Worm (Caenorhabditis elegans) whole organism, mixed stage, embryonic: ENCODE results near the gene D2096.5.
A peak's percentile ranks its signal among the peaks of the same experiment; 100 is the strongest.

Experiments
- M03D4.4 ChIP-seq: sonication (generic microtip); optimal IDR thresholded peaks from 2 replicates; lab custom pipeline; 2017; ENCODE audit warnings: mild to moderate bottlenecking, missing genetic modification characterization, missing compliant biosample characterization
- bed-3 ChIP-seq: fragments of 200-800 bp; sonication (Bioruptor generic); optimal IDR thresholded peaks from 3 replicates; lab custom pipeline; 2018; ENCODE audit warnings: mild to moderate bottlenecking, missing genetic modification characterization, moderate library complexity, missing compliant biosample characterization
- blmp-1 ChIP-seq: fragments of 150-350 bp; optimal IDR thresholded peaks from 2 replicates; lab custom pipeline; 2014; ENCODE audit warnings: missing biosample characterization, missing genetic modification characterization
- ceh-39 ChIP-seq: fragments of 150-350 bp; optimal IDR thresholded peaks from 2 replicates; lab custom pipeline; 2014; ENCODE audit warnings: missing biosample characterization, missing genetic modification characterization
- ceh-43 ChIP-seq: fragments of 200-800 bp; sonication (Bioruptor generic); optimal IDR thresholded peaks from 2 replicates; lab custom pipeline; 2018; ENCODE audit warnings: mild to moderate bottlenecking, missing genetic modification characterization, moderate library complexity, missing compliant biosample characterization
- ceh-83 ChIP-seq: fragments of 200-800 bp; sonication (Bioruptor generic); optimal IDR thresholded peaks from 2 replicates; lab custom pipeline; 2018; ENCODE audit warnings: mild to moderate bottlenecking, missing genetic modification characterization, missing compliant biosample characterization
- ces-1 ChIP-seq: fragments of 150-350 bp; optimal IDR thresholded peaks from 2 replicates; lab custom pipeline; 2014; ENCODE audit warnings: missing biosample characterization, missing genetic modification reagents, missing genetic modification characterization
- cnd-1 ChIP-seq: fragments of 200-800 bp; sonication (Bioruptor generic); optimal IDR thresholded peaks from 2 replicates; lab custom pipeline; 2018; ENCODE audit warnings: mild to moderate bottlenecking, missing genetic modification characterization, missing compliant biosample characterization
- drap-1 ChIP-seq: fragments of 200-800 bp; sonication (Bioruptor generic); optimal IDR thresholded peaks from 3 replicates; lab custom pipeline; 2018; ENCODE audit warnings: mild to moderate bottlenecking, missing genetic modification characterization, missing compliant biosample characterization
- elt-1 ChIP-seq: sonication (generic microtip); optimal IDR thresholded peaks from 2 replicates; lab custom pipeline; 2017; ENCODE audit warnings: missing genetic modification characterization, mild to moderate bottlenecking, missing compliant biosample characterization, antibody characterized with exemption, moderate library complexity, borderline replicate concordance; ENCODE audit not compliant: insufficient read depth
- elt-3 ChIP-seq: fragments of 150-350 bp; optimal IDR thresholded peaks from 2 replicates; lab custom pipeline; 2014; ENCODE audit warnings: missing biosample characterization, missing genetic modification characterization
- flh-1 ChIP-seq: fragments of 200-800 bp; sonication (Bioruptor generic); optimal IDR thresholded peaks from 2 replicates; lab custom pipeline; 2018; ENCODE audit warnings: mild to moderate bottlenecking, missing genetic modification characterization, moderate library complexity, missing compliant biosample characterization
- ham-2 ChIP-seq: fragments of 200-800 bp; sonication (Bioruptor generic); optimal IDR thresholded peaks from 2 replicates; lab custom pipeline; 2018; ENCODE audit warnings: mild to moderate bottlenecking, missing genetic modification characterization, missing compliant biosample characterization
- hlh-1 ChIP-seq: fragments of 150-350 bp; optimal IDR thresholded peaks from 2 replicates; lab custom pipeline; 2014; ENCODE audit warnings: missing biosample characterization, missing genetic modification reagents, missing genetic modification characterization
- lin-13 ChIP-seq: fragments of 150-350 bp; optimal IDR thresholded peaks from 2 replicates; lab custom pipeline; 2014; ENCODE audit warnings: missing biosample characterization, missing genetic modification characterization
- lin-32 ChIP-seq: fragments of 200-800 bp; sonication (Bioruptor generic); optimal IDR thresholded peaks from 2 replicates; lab custom pipeline; 2018; ENCODE audit warnings: mild to moderate bottlenecking, missing genetic modification characterization, missing compliant biosample characterization
- lsy-2 ChIP-seq: fragments of 150-350 bp; optimal IDR thresholded peaks from 2 replicates; lab custom pipeline; 2014; ENCODE audit warnings: missing biosample characterization, missing genetic modification characterization
- mab-5 ChIP-seq: fragments of 150-350 bp; optimal IDR thresholded peaks from 2 replicates; lab custom pipeline; 2014; ENCODE audit warnings: missing biosample characterization, missing genetic modification characterization
- mep-1 ChIP-seq: fragments of 150-350 bp; optimal IDR thresholded peaks from 2 replicates; lab custom pipeline; 2017; ENCODE audit warnings: missing biosample characterization, missing genetic modification reagents, missing genetic modification characterization, inconsistent platforms
- mls-2 ChIP-seq: sonication (generic microtip); optimal IDR thresholded peaks from 2 replicates; lab custom pipeline; 2016; ENCODE audit warnings: mild to moderate bottlenecking, missing genetic modification characterization, moderate library complexity, missing compliant biosample characterization
- nhr-12 ChIP-seq: fragments of 150-350 bp; optimal IDR thresholded peaks from 2 replicates; lab custom pipeline; 2014; ENCODE audit warnings: missing biosample characterization, missing genetic modification characterization
- nhr-2 ChIP-seq: fragments of 150-350 bp; optimal IDR thresholded peaks from 2 replicates; lab custom pipeline; 2014; ENCODE audit warnings: missing biosample characterization, missing genetic modification characterization
- nhr-237 ChIP-seq: fragments of 150-350 bp; optimal IDR thresholded peaks from 2 replicates; lab custom pipeline; 2014; ENCODE audit warnings: missing biosample characterization, missing genetic modification characterization
- nhr-28 ChIP-seq: fragments of 150-350 bp; optimal IDR thresholded peaks from 2 replicates; lab custom pipeline; 2014; ENCODE audit warnings: missing biosample characterization, missing genetic modification characterization
- nhr-76 ChIP-seq: sonication (generic microtip); optimal IDR thresholded peaks from 2 replicates; lab custom pipeline; 2017; ENCODE audit warnings: missing biosample characterization, missing genetic modification characterization
- pha-4 ChIP-seq: fragments of 150-350 bp; optimal IDR thresholded peaks from 2 replicates; lab custom pipeline; 2018; ENCODE audit warnings: missing biosample characterization, missing genetic modification reagents, missing genetic modification characterization
- sem-2 ChIP-seq: fragments of 200-800 bp; sonication (Bioruptor generic); optimal IDR thresholded peaks from 2 replicates; lab custom pipeline; 2018; ENCODE audit warnings: mild to moderate bottlenecking, missing genetic modification characterization, missing compliant biosample characterization
- snpc-4 ChIP-seq: fragments of 150-350 bp; optimal IDR thresholded peaks from 2 replicates; lab custom pipeline; 2014; ENCODE audit warnings: missing biosample characterization, missing genetic modification characterization
- sptf-1 ChIP-seq: sonication (generic microtip); optimal IDR thresholded peaks from 2 replicates; lab custom pipeline; 2017; ENCODE audit warnings: mild to moderate bottlenecking, missing genetic modification characterization, moderate library complexity, missing compliant biosample characterization
- tbx-8 ChIP-seq: fragments of 200-800 bp; sonication (Bioruptor generic); optimal IDR thresholded peaks from 2 replicates; lab custom pipeline; 2018; ENCODE audit warnings: mild to moderate bottlenecking, missing genetic modification characterization, moderate library complexity, missing compliant biosample characterization
- unc-120 ChIP-seq: sonication (generic microtip); optimal IDR thresholded peaks from 2 replicates; lab custom pipeline; 2017; ENCODE audit warnings: missing genetic modification characterization, missing compliant biosample characterization; ENCODE audit not compliant: poor library complexity, severe bottlenecking
- unc-39 ChIP-seq: fragments of 150-350 bp; optimal IDR thresholded peaks from 2 replicates; lab custom pipeline; 2014; ENCODE audit warnings: missing biosample characterization, missing genetic modification characterization
- unc-62 ChIP-seq: fragments of 150-350 bp; optimal IDR thresholded peaks from 2 replicates; lab custom pipeline; 2014; ENCODE audit warnings: missing biosample characterization, missing genetic modification reagents, missing genetic modification characterization
- zip-8 ChIP-seq: fragments of 150-350 bp; optimal IDR thresholded peaks from 2 replicates; lab custom pipeline; 2014; ENCODE audit warnings: missing biosample characterization, missing genetic modification characterization
- ztf-11 ChIP-seq: fragments of 150-350 bp; optimal IDR thresholded peaks from 2 replicates; lab custom pipeline; 2014; ENCODE audit warnings: missing biosample characterization, missing genetic modification characterization

Gene D2096.5

ce11 chrIV:8377501-8377900, 17.9 kb upstream of the D2096.5 start, which contains the start of gene D2096.7:
TSS of gene D2096.7 (minus strand) at chrIV:8377630.
- TF ChIP-seq ceh-43 (GFP tag; lab: Kevin White, UChicago) (no peak), nhr-28 (tag; lab: Kevin White, UChicago) (no peak), mep-1 (tag; lab: Kevin White, UChicago) (no peak), mls-2 (no peak), ztf-11 (tag; lab: Kevin White, UChicago) (no peak), nhr-2 (tag; lab: Kevin White, UChicago) (no peak), elt-3 (no peak), M03D4.4 (tag; lab: Kevin White, UChicago) (no peak)

ce11 chrIV:8376923-8377322, 17.4 kb upstream of the D2096.5 start:
- no peak for TF ChIP-seq sem-2 (GFP tag; lab: Kevin White, UChicago)
- no peak for TF ChIP-seq unc-39 (tag; lab: Kevin White, UChicago)
- TF ChIP-seq M03D4.4 (tag; lab: Kevin White, UChicago) = no peak
- no peak for TF ChIP-seq ceh-83 (GFP tag; lab: Kevin White, UChicago)
- no peak for TF ChIP-seq sptf-1 (tag; lab: Kevin White, UChicago)
- TF ChIP-seq nhr-28 (tag; lab: Kevin White, UChicago) = no peak
- TF ChIP-seq pha-4 (tag; lab: Kevin White, UChicago) = no peak
- TF ChIP-seq unc-120 (tag; lab: Kevin White, UChicago) = no peak
- no peak for TF ChIP-seq ceh-39 (tag; lab: Kevin White, UChicago)
- no peak for TF ChIP-seq nhr-237 (tag; lab: Kevin White, UChicago)
- TF ChIP-seq mab-5 (tag; lab: Kevin White, UChicago) = no peak
- no peak for TF ChIP-seq zip-8 (tag; lab: Kevin White, UChicago)
- no peak for TF ChIP-seq lsy-2 (tag; lab: Kevin White, UChicago)
- TF ChIP-seq, all 35 proteins: peak for 0

ce11 chrIV:8375381-8375780, 15.8 kb upstream of the D2096.5 start:
- TF ChIP-seq zip-8 (tag; lab: Kevin White, UChicago) (no peak), lin-13 (peak; percentile 10), drap-1 (peak; percentile 92), lsy-2 (tag; lab: Kevin White, UChicago) (no peak), ham-2 (GFP tag; lab: Kevin White, UChicago) (peak; percentile 82), unc-39 (tag; lab: Kevin White, UChicago) (no peak), ceh-83 (GFP tag; lab: Kevin White, UChicago) (peak; percentile 94), mab-5 (tag; lab: Kevin White, UChicago) (no peak), nhr-237 (tag; lab: Kevin White, UChicago) (peak; percentile 38), nhr-28 (tag; lab: Kevin White, UChicago) (peak; percentile 54), unc-120 (tag; lab: Kevin White, UChicago) (peak; percentile 75), hlh-1 (tag; lab: Kevin White, UChicago) (peak; percentile 15), flh-1 (GFP tag; lab: Kevin White, UChicago) (peak; percentile 68), bed-3 (GFP tag; lab: Kevin White, UChicago) (peak; percentile 74), blmp-1 (tag; lab: Kevin White, UChicago) (no peak), sptf-1 (tag; lab: Kevin White, UChicago) (peak; percentile 91), nhr-12 (tag; lab: Kevin White, UChicago) (peak; percentile 25), sem-2 (GFP tag; lab: Kevin White, UChicago) (peak; percentile 87), M03D4.4 (tag; lab: Kevin White, UChicago) (peak; percentile 94), ceh-39 (tag; lab: Kevin White, UChicago) (peak; percentile 48), nhr-76 (tag; lab: Kevin White, UChicago) (no peak), ztf-11 (tag; lab: Kevin White, UChicago) (peak; percentile 4), cnd-1 (peak; percentile 95), elt-3 (no peak), mep-1 (tag; lab: Kevin White, UChicago) (peak; percentile 86), nhr-2 (tag; lab: Kevin White, UChicago) (no peak), ceh-43 (GFP tag; lab: Kevin White, UChicago) (peak; percentile 84), snpc-4 (no peak), tbx-8 (GFP tag; lab: Kevin White, UChicago) (peak; percentile 80), elt-1 (tag; lab: Kevin White, UChicago) (no peak), unc-62 (peak; percentile 45), mls-2 (peak; percentile 93), ces-1 (GFP tag; lab: Kevin White, UChicago) (no peak), lin-32 (GFP tag; lab: Kevin White, UChicago) (peak; percentile 84), pha-4 (tag; lab: Kevin White, UChicago) (peak; percentile 80)
